Worm (Caenorhabditis elegans): Measurements from ENCODE around the gene D1086.5.

D1086.5 gene

ce11 chrV:14094546-14094945 is 4.4 kb upstream of the D1086.5 start:
- TF ChIP-seq efl-1 (GFP tag; optimal IDR thresholded peaks at IDR 0.05), result no peak
- TF ChIP-seq ztf-6 (GFP tag; IDR thresholded peaks at IDR 0.05), result no peak
- TF ChIP-seq F57C9.4 (tag; optimal IDR thresholded peaks at IDR 0.05), result no peak
- TF ChIP-seq Y53G8AR.9 (GFP tag; conservative IDR thresholded peaks at IDR 0.05), result no peak
- no peak for TF ChIP-seq bed-1 (GFP tag; IDR thresholded peaks at IDR 0.05)
- no peak for TF ChIP-seq snpc-4 (GFP tag; optimal IDR thresholded peaks at IDR 0.05)
- TF ChIP-seq snpc-4 (tag; optimal IDR thresholded peaks at IDR 0.05), result peak in 2 of 4 experiments; percentile 36 to 70
- no peak for TF ChIP-seq Y79H2A.3 (GFP tag; conservative IDR thresholded peaks at IDR 0.05)
- peak; percentile 24; the same call in 1 of the 2 replicates for TF ChIP-seq hmg-1.2 (GFP tag; IDR thresholded peaks at IDR 0.05)
- TF ChIP-seq snpc-1.1 (tag; optimal IDR thresholded peaks at IDR 0.05; ENCODE audit: insufficient read depth), result peak; percentile 59
- TF ChIP-seq let-526 (GFP tag; IDR thresholded peaks at IDR 0.05), result no peak
- TF ChIP-seq tbp1 (GFP tag; optimal IDR thresholded peaks at IDR 0.05), result peak; percentile 16
- no peak for TF ChIP-seq F49E8.2 (tag; optimal IDR thresholded peaks at IDR 0.05; ENCODE audit: insufficient read depth)
- no peak for TF ChIP-seq attf-5 (GFP tag; optimal IDR thresholded peaks at IDR 0.05)
- no peak for TF ChIP-seq zfh-2 (GFP tag; conservative IDR thresholded peaks at IDR 0.05)

- TF ChIP-seq lsl-1 (GFP tag; optimal IDR thresholded peaks at IDR 0.05) (no peak), attf-3 (GFP tag; conservative IDR thresholded peaks at IDR 0.05) (no peak)
These were observed 3.6 kb upstream of the D1086.5 start, which contains the start of gene D1086.8 for ce11 chrV:14093805-14094204. Gene D1086.8, plus strand, starts transcription at chrV:14094105.

- TF ChIP-seq B0019.2 (GFP tag; conservative IDR thresholded peaks at IDR 0.05), result no peak
- no peak for TF ChIP-seq die-1 (tag; optimal IDR thresholded peaks at IDR 0.05)
- TF ChIP-seq snpc-1.3 (tag; optimal IDR thresholded peaks at IDR 0.05; ENCODE audit: insufficient read depth), result peak; percentile 93
- TF ChIP-seq madf-3 (GFP tag; IDR thresholded peaks at IDR 0.05), result no peak; the same call in 1 of the 2 replicates
- TF ChIP-seq akir-1 (GFP tag; optimal IDR thresholded peaks at IDR 0.05), result no peak
- TF ChIP-seq T07F8.4 (tag; optimal IDR thresholded peaks at IDR 0.05), result no peak
- peak; percentile 67 for TF ChIP-seq ceh-100 (GFP tag; IDR thresholded peaks at IDR 0.05)
- no peak for TF ChIP-seq lag-1 (GFP tag; IDR thresholded peaks at IDR 0.05)
- no peak for TF ChIP-seq F22D6.2 (tag; optimal IDR thresholded peaks at IDR 0.05)
- TF ChIP-seq hlh-26 (GFP tag; conservative IDR thresholded peaks at IDR 0.05), result no peak
- no peak for TF ChIP-seq madf-10 (tag; optimal IDR thresholded peaks at IDR 0.05)
- TF ChIP-seq ekl-4 (GFP tag; IDR thresholded peaks at IDR 0.05), result peak; percentile 55
- 0 out of 2 replicates have a peak, but pooled peaks have one; percentile 69 for TF ChIP-seq Y53G8AR.9 (GFP tag; conservative IDR thresholded peaks at IDR 0.05)
- peak; percentile 84 for TF ChIP-seq D2030.7 (GFP tag; IDR thresholded peaks at IDR 0.05)
- 0 out of 2 replicates have a peak, but pooled peaks have one; percentile 58 for TF ChIP-seq ztf-25 (GFP tag; IDR thresholded peaks at IDR 0.05)
- TF ChIP-seq bed-2 (GFP tag; IDR thresholded peaks at IDR 0.05), result no peak
- 0 out of 2 replicates have a peak, but pooled peaks have one; percentile 32 for TF ChIP-seq Y95B8A.8 (GFP tag; IDR thresholded peaks at IDR 0.05)
- TF ChIP-seq rcor-1 (GFP tag; IDR thresholded peaks at IDR 0.05), result peak; percentile 62
- no peak for TF ChIP-seq F39B2.1 (GFP tag; IDR thresholded peaks at IDR 0.05)
- TF ChIP-seq hsf-1 (GFP tag; IDR thresholded peaks at IDR 0.05), result no peak
- TF ChIP-seq ceh-79 (tag; optimal IDR thresholded peaks at IDR 0.05), result no peak
- peak; percentile 73 for TF ChIP-seq B0336.3 (GFP tag; IDR thresholded peaks at IDR 0.05)
- TF ChIP-seq unc-62 (GFP tag; optimal IDR thresholded peaks at IDR 0.05), result no peak
- TF ChIP-seq C06A6.2 (GFP tag; conservative IDR thresholded peaks at IDR 0.05), result no peak
- TF ChIP-seq F23B12.7 (tag; optimal IDR thresholded peaks at IDR 0.05; ENCODE audit: insufficient read depth), result peak; percentile 26
- TF ChIP-seq rpc-1 (optimal IDR thresholded peaks at IDR 0.05), result no peak
- TF ChIP-seq rpc-1 (tag; optimal IDR thresholded peaks at IDR 0.05), result no peak
- TF ChIP-seq F33H1.4 (GFP tag; IDR thresholded peaks at IDR 0.05), result peak; percentile 69
- TF ChIP-seq Y79H2A.3 (GFP tag; conservative IDR thresholded peaks at IDR 0.05), result no peak
- TF ChIP-seq mcd-1 (GFP tag; IDR thresholded peaks at IDR 0.05), result peak; percentile 67
- no peak for TF ChIP-seq ztf-28 (GFP tag; IDR thresholded peaks at IDR 0.05)
These were observed 2.2 kb upstream of the D1086.5 start, which contains the start of gene D1086.3 for ce11 chrV:14092403-14092802. Gene D1086.3, plus strand, starts transcription at chrV:14092792.

Measured in whole organism, young adult.